Worm (Caenorhabditis elegans) whole organism, midembryonic: ENCODE measurements around the gene ttbk-3.
"Not testable (repeated sequence)": the region's sequence is repeated elsewhere in the genome, so short reads cannot be mapped to it uniquely, and the experiment has no call there.

Experiments
- T22C8.4 ChIP-seq: fragments of 200-800 bp; sonication (Bioruptor generic); IDR thresholded peaks from 2 replicates; pipeline ENCODE4 v1.3.6; 2022; ENCODE audit warnings: missing genetic modification characterization, missing compliant biosample characterization
- cog-1 ChIP-seq: sonication (generic microtip); optimal IDR thresholded peaks from 2 replicates; lab custom pipeline; 2016; ENCODE audit warnings: missing genetic modification characterization, missing compliant biosample characterization
- flt-1 ChIP-seq: fragments of 200-800 bp; sonication (Bioruptor generic); IDR thresholded peaks from 2 replicates; pipeline ENCODE4 v1.3.6; 2022; ENCODE audit warnings: missing genetic modification characterization, missing compliant biosample characterization
- klf-2 ChIP-seq: fragments of 200-800 bp; sonication (Bioruptor generic); conservative IDR thresholded peaks from 2 replicates; pipeline ENCODE4 v1.3.6; 2022; ENCODE audit warnings: missing genetic modification reagents, missing genetic modification characterization, missing compliant biosample characterization
- med-1 ChIP-seq: sonication (generic microtip); optimal IDR thresholded peaks from 2 replicates; lab custom pipeline; 2017; ENCODE audit warnings: missing genetic modification characterization, mild to moderate bottlenecking, missing compliant biosample characterization, antibody characterized with exemption, missing genetic modification reagents; ENCODE audit not compliant: insufficient read depth
- ref-1 ChIP-seq: fragments of 200-800 bp; sonication (Bioruptor generic); conservative IDR thresholded peaks from 2 replicates; pipeline ENCODE4 v1.3.6; 2022; ENCODE audit warnings: missing genetic modification reagents, missing genetic modification characterization, missing compliant biosample characterization
- tab-1 ChIP-seq: fragments of 200-800 bp; sonication (Bioruptor generic); IDR thresholded peaks from 2 replicates; pipeline ENCODE4 v1.3.6; 2022; ENCODE audit warnings: missing genetic modification characterization, missing compliant biosample characterization
- ztf-23 ChIP-seq: fragments of 200-800 bp; sonication (Bioruptor generic); IDR thresholded peaks from 2 replicates; pipeline ENCODE4 v1.3.6; 2022; ENCODE audit warnings: missing genetic modification reagents, missing genetic modification characterization, missing compliant biosample characterization
- ztf-29 ChIP-seq: fragments of 200-800 bp; sonication (Bioruptor generic); IDR thresholded peaks from 2 replicates; pipeline ENCODE4 v1.3.6; 2022; ENCODE audit warnings: missing genetic modification reagents, missing genetic modification characterization, missing compliant biosample characterization

The ttbk-3 gene

DNA sequence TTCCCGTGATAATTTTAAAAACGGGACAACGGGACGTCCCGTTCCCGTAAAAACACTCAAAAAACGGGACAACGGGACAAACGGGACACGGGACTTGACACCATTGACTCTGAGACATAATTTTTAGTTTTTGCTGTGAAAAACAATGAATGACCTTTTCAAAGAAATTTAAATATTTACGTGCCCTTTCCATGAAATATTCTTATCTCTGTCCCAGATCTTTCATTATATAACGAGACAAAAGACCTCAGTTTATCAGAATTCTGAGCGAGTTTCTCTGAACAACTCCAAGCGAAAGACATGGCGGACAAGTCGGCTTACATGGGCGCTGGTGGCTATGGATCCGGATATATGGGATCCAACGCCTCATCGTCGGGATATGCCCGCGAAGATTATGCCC lies 46.0 kb downstream of the ttbk-3 start, which contains the start of gene nspd-2:
Gene nspd-2 (plus strand): TSS at position 301 of the 400 bp plus-strand sequence.
- TF ChIP-seq ztf-29, result no peak
- TF ChIP-seq ztf-23 (GFP tag; lab: Robert Waterston, UW), result no peak
- no peak for TF ChIP-seq tab-1
- TF ChIP-seq flt-1 (GFP tag; lab: Robert Waterston, UW), result no peak
- TF ChIP-seq ref-1 (GFP tag; lab: Robert Waterston, UW), result no peak
- TF ChIP-seq med-1 (GFP tag; lab: Kevin White, UChicago), result no peak
- TF ChIP-seq klf-2 (GFP tag; lab: Robert Waterston, UW), result no peak
- TF ChIP-seq cog-1 (tag; lab: Kevin White, UChicago), result no peak
- no peak for TF ChIP-seq T22C8.4

DNA sequence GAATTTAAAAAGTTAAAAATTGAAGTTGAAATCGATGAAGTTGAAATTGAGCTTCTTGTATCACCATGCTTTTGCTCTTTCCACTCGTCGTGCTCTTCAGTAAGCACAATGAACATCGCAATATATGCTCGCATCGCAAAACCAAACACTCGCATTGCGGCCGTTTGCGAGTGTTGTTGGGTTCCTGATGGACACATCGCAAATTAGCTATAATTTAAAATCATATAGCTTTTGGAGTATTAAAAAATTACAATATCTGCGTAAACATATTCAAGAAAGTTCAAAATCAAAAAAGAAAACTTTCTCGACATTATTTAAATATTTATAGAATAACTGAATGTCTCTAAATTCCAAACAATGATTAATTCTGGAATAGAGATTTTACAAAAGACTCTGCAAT lies 47.7 kb downstream of the ttbk-3 start, which contains the start of gene K07F5.17:
Gene K07F5.17 (plus strand): TSS at position 301 of the 400 bp plus-strand sequence.
- TF ChIP-seq cog-1 (tag; lab: Kevin White, UChicago) (no peak), klf-2 (GFP tag; lab: Robert Waterston, UW) (no peak), ztf-23 (GFP tag; lab: Robert Waterston, UW) (no peak), flt-1 (GFP tag; lab: Robert Waterston, UW) (no peak), tab-1 (no peak)

DNA sequence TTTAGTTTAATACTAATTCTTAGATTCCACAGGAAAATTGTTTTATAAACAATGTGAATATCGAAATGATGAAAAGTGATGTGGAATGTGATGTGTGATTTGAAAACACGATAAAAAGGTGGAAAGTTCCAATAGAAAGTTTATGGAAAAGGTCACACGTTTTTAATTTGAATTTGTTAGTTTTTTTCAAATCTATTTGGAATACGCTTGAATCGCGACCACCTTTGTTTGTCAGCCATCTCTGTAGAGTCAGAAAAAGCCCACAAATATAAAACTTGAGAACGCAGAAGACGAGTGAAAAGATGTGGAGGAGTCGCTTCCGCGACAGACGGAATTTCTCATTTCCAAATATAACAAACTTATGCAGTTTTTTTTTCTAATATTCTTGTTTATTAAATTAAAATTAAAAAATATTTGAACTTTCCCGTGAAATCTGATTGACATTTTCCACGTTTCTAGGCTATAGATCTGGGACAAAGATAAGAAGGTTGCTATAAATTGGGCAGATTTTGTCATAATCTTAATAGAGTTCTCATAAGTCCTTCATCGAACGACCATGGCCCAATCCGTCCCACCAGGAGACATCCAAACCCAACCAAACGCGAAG lies 48.7 kb downstream of the ttbk-3 start, which contains the start of the genes kin-24 and msp-56:
Gene kin-24 (minus strand): TSS at position 101 of the 607 bp plus-strand sequence.
Gene msp-56 (plus strand): TSS at position 557 of the 607 bp plus-strand sequence.
- TF ChIP-seq klf-2 (GFP tag; lab: Robert Waterston, UW) (no peak), ztf-23 (GFP tag; lab: Robert Waterston, UW) (no peak), ztf-29 (no peak), tab-1 (no peak), T22C8.4 (no peak), ref-1 (GFP tag; lab: Robert Waterston, UW) (no peak), med-1 (GFP tag; lab: Kevin White, UChicago) (no peak), flt-1 (GFP tag; lab: Robert Waterston, UW) (no peak), cog-1 (tag; lab: Kevin White, UChicago) (no peak)

DNA sequence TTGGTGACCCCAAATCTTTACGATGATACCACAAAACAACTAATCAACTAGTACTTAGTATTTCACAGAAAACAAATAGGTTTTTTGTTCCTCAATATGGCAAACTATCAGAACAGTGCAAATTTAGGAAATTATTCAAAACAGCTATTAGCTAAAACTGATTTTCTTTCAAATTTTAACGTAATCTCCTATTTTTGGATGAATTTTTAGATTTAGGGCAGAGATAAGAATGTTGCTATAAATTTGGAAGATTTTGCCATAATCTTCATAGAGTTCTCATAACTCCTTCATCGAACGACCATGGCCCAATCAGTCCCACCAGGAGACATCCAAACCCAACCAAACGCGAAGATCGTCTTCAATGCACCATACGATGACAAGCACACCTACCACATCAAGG lies 52.4 kb downstream of the ttbk-3 start, which contains the start of gene msp-10:
Gene msp-10 (plus strand): TSS at position 301 of the 400 bp plus-strand sequence.
- TF ChIP-seq ztf-29; tab-1; cog-1 (tag; lab: Kevin White, UChicago): not testable (repeated sequence)
